Fruit fly (Drosophila melanogaster): ENCODE data around the gene Sol1.
A peak's percentile ranks its signal among the peaks of the same experiment; 100 is the strongest.

Sol1 gene

dm6 chr3R:12439401-12440143 is 53.5 kb downstream of the Sol1 start, which contains the start of gene Desat1 (continued):
- TF ChIP-seq Pdp1 (GFP tag; optimal IDR thresholded peaks at IDR 0.05) (peak in 1 of 2 experiments; percentile 60), sens (GFP tag) (peak; percentile 69), CG17829 (tag; optimal IDR thresholded peaks at IDR 0.05) (peak; percentile 15), vnd (GFP tag; IDR thresholded peaks at IDR 0.05; ENCODE audit: partially characterized antibody) (peak; percentile 90), Stat92E (GFP tag; optimal IDR thresholded peaks at IDR 0.05) (peak in 1 of 3 experiments; percentile 41), knrl (GFP tag; IDR thresholded peaks at IDR 0.05; ENCODE audit: partially characterized antibody) (peak; percentile 90), exex (tag; optimal IDR thresholded peaks at IDR 0.05) (peak; percentile 82), CG32767 (GFP tag; IDR thresholded peaks at IDR 0.05) (no peak), sna (GFP tag; IDR thresholded peaks at IDR 0.05; ENCODE audit: partially characterized antibody) (peak; percentile 93), nerfin-2 (GFP tag; IDR thresholded peaks at IDR 0.05; ENCODE audit: partially characterized antibody) (peak; percentile 77), CTCF (GFP tag; optimal IDR thresholded peaks at IDR 0.05) (peak; percentile 14), CG13624 (GFP tag; optimal IDR thresholded peaks at IDR 0.05) (peak; percentile 29), CG12659 (GFP tag; optimal IDR thresholded peaks at IDR 0.05) (peak; percentile 23), Hr78 (GFP tag; optimal IDR thresholded peaks at IDR 0.05) (peak in 1 of 2 experiments; percentile 41), CG1603 (tag; optimal IDR thresholded peaks at IDR 0.05) (peak; percentile 27), CG30403 (GFP tag; optimal IDR thresholded peaks at IDR 0.05) (peak; percentile 8), Kr (GFP tag; optimal IDR thresholded peaks at IDR 0.05) (peak; percentile 98), CG30020 (tag; optimal IDR thresholded peaks at IDR 0.05) (peak; percentile 32), HmgZ (tag; optimal IDR thresholded peaks at IDR 0.05) (peak; percentile 36), Mes4 (GFP tag; optimal IDR thresholded peaks at IDR 0.05) (no peak), hb (GFP tag; IDR thresholded peaks at IDR 0.05; ENCODE audit: partially characterized antibody) (peak; percentile 79), nau (GFP tag; optimal IDR thresholded peaks at IDR 0.05) (no peak), CG10267 (tag; optimal IDR thresholded peaks at IDR 0.05) (peak; percentile 50), CG4424 (GFP tag; optimal IDR thresholded peaks at IDR 0.05) (no peak), CG3995 (GFP tag; optimal IDR thresholded peaks at IDR 0.05) (peak; percentile 19), Sin3A (optimal IDR thresholded peaks at IDR 0.05) (no peak), CG17186 (GFP tag; optimal IDR thresholded peaks at IDR 0.05) (peak; percentile 12), Bgb (GFP tag; IDR thresholded peaks at IDR 0.05; ENCODE audit: partially characterized antibody) (peak; percentile 90), Med (GFP tag) (peak; percentile 72), CG8388 (GFP tag; optimal IDR thresholded peaks at IDR 0.05) (no peak), kni (GFP tag; optimal IDR thresholded peaks at IDR 0.05) (no peak), CG14710 (tag; optimal IDR thresholded peaks at IDR 0.05) (peak; percentile 59), rib (GFP tag; IDR thresholded peaks at IDR 0.05) (no peak), gro (GFP tag; optimal IDR thresholded peaks at IDR 0.05) (peak; percentile 6)

- peak; percentile 20; the same call in 1 of the 2 replicates for TF ChIP-seq CG32532 (GFP tag; IDR thresholded peaks at IDR 0.05)
- no peak for TF ChIP-seq Oaz (GFP tag; IDR thresholded peaks at IDR 0.05)
- TF ChIP-seq sens-2 (GFP tag; IDR thresholded peaks at IDR 0.05) = no peak
- peak; percentile 37 for TF ChIP-seq CG10543 (GFP tag; optimal IDR thresholded peaks at IDR 0.05)
- TF ChIP-seq CG9932 (GFP tag; IDR thresholded peaks at IDR 0.05) = peak; percentile 24; the same call in 1 of the 2 replicates
- no peak for TF ChIP-seq pan (optimal IDR thresholded peaks at IDR 0.05)
- TF ChIP-seq pan (GFP tag; optimal IDR thresholded peaks at IDR 0.05 in 1 of 2, IDR thresholded peaks at IDR 0.05 in 1 of 2) = peak in 1 of 2 experiments; percentile 15
- TF ChIP-seq Deaf1 (tag; optimal IDR thresholded peaks at IDR 0.05) = peak; percentile 46
- TF ChIP-seq Med (GFP tag) = peak; percentile 36
- no peak for TF ChIP-seq stc (GFP tag; IDR thresholded peaks at IDR 0.05)
- TF ChIP-seq chinmo (GFP tag; IDR thresholded peaks at IDR 0.05; ENCODE audit: partially characterized antibody) = 0 out of 4 replicates have a peak, but pooled peaks have one; percentile 76
- peak; percentile 25; the same call in 1 of the 2 replicates for TF ChIP-seq onecut (GFP tag; IDR thresholded peaks at IDR 0.05)
- TF ChIP-seq CG8290 (GFP tag; optimal IDR thresholded peaks at IDR 0.05) = no peak
- peak in 1 of 2 experiments; percentile 41 for TF ChIP-seq CG8290 (tag; optimal IDR thresholded peaks at IDR 0.05)
- TF ChIP-seq CG12769 (tag; optimal IDR thresholded peaks at IDR 0.05) = peak; percentile 74
- no peak for TF ChIP-seq CG11504 (tag; optimal IDR thresholded peaks at IDR 0.05)
- no peak for TF ChIP-seq CG6272 (GFP tag; IDR thresholded peaks at IDR 0.05)
Measured at dm6 chr3R:12441008-12441606, 55.1 kb downstream of the Sol1 start.

Data from whole organism, embryonic.